Worm (Caenorhabditis elegans): ENCODE measurements around the gene R13H4.6.

R13H4.6 gene

ce11 chrV:11844828-11845227, 18.1 kb upstream of the R13H4.6 start (continued):
- no peak for TF ChIP-seq pax-3 (tag; optimal IDR thresholded peaks at IDR 0.05)
- TF ChIP-seq fkh-8 (tag; optimal IDR thresholded peaks at IDR 0.05), result no peak
- TF ChIP-seq Y116A8C.19 (tag; optimal IDR thresholded peaks at IDR 0.05; ENCODE audit: borderline replicate concordance), result no peak
- TF ChIP-seq fos-1 (tag; optimal IDR thresholded peaks at IDR 0.05), result peak; percentile 5
- no peak for TF ChIP-seq pag-3 (tag; optimal IDR thresholded peaks at IDR 0.05; ENCODE audit: borderline replicate concordance, insufficient read depth)
- TF ChIP-seq ces-1 (GFP tag; optimal IDR thresholded peaks at IDR 0.05), result no peak
- TF ChIP-seq fkh-10 (GFP tag; optimal IDR thresholded peaks at IDR 0.05), result no peak
- no peak for TF ChIP-seq unc-98 (GFP tag; IDR thresholded peaks at IDR 0.05)
- TF ChIP-seq lin-35 (GFP tag; optimal IDR thresholded peaks at IDR 0.05), result peak; percentile 38 to 43
- TF ChIP-seq mep-1 (tag; optimal IDR thresholded peaks at IDR 0.05), result peak; percentile 60
- TF ChIP-seq nhr-12 (tag; optimal IDR thresholded peaks at IDR 0.05), result no peak
- peak in 1 of 2 experiments; percentile 8 for TF ChIP-seq lsy-2 (tag; optimal IDR thresholded peaks at IDR 0.05)
- peak; percentile 17 for TF ChIP-seq swsn-7 (tag; optimal IDR thresholded peaks at IDR 0.05)
- peak; percentile 38 for TF ChIP-seq snpc-4 (tag; optimal IDR thresholded peaks at IDR 0.05)
- TF ChIP-seq ama-1 (optimal IDR thresholded peaks at IDR 0.05), result no peak
- no peak for TF ChIP-seq nhr-11 (tag; optimal IDR thresholded peaks at IDR 0.05)
- peak; percentile 37 for TF ChIP-seq snu-23 (GFP tag; optimal IDR thresholded peaks at IDR 0.05)
- no peak for TF ChIP-seq unc-86 (tag; optimal IDR thresholded peaks at IDR 0.05)
- TF ChIP-seq nhr-77 (tag; optimal IDR thresholded peaks at IDR 0.05), result no peak
- no peak for TF ChIP-seq F16B12.6 (tag; optimal IDR thresholded peaks at IDR 0.05)
- TF ChIP-seq nhr-20 (tag; optimal IDR thresholded peaks at IDR 0.05), result peak; percentile 11
- no peak for TF ChIP-seq lir-3 (tag; optimal IDR thresholded peaks at IDR 0.05; ENCODE audit: poor library complexity)
- no peak for TF ChIP-seq nhr-237 (tag; optimal IDR thresholded peaks at IDR 0.05)
- TF ChIP-seq ceh-8 (GFP tag; optimal IDR thresholded peaks at IDR 0.05), result no peak
- no peak for TF ChIP-seq dpl-1 (GFP tag; optimal IDR thresholded peaks at IDR 0.05)
- TF ChIP-seq dsc-1 (tag; optimal IDR thresholded peaks at IDR 0.05), result no peak
- TF ChIP-seq ceh-88 (GFP tag; IDR thresholded peaks at IDR 0.05), result no peak
- no peak for TF ChIP-seq hlh-17 (GFP tag; optimal IDR thresholded peaks at IDR 0.05; ENCODE audit: borderline replicate concordance)
- no peak for TF ChIP-seq egl-13 (tag; optimal IDR thresholded peaks at IDR 0.05)
- no peak for TF ChIP-seq ceh-90 (tag; optimal IDR thresholded peaks at IDR 0.05)
- no peak for TF ChIP-seq zip-4 (GFP tag; optimal IDR thresholded peaks at IDR 0.05)
- no peak for TF ChIP-seq nhr-84 (tag; optimal IDR thresholded peaks at IDR 0.05)
- TF ChIP-seq nhr-28 (tag; optimal IDR thresholded peaks at IDR 0.05), result no peak
- no peak for TF ChIP-seq hlh-4 (tag; optimal IDR thresholded peaks at IDR 0.05)
- TF ChIP-seq ceh-63 (GFP tag; optimal IDR thresholded peaks at IDR 0.05), result no peak
- no peak for TF ChIP-seq xbp-1 (tag; optimal IDR thresholded peaks at IDR 0.05)
- TF ChIP-seq mdl-1 (tag; optimal IDR thresholded peaks at IDR 0.05), result peak in 1 of 2 experiments; percentile 7
- TF ChIP-seq skn-1 (tag; optimal IDR thresholded peaks at IDR 0.05), result peak; percentile 59
- TF ChIP-seq blmp-1 (tag; optimal IDR thresholded peaks at IDR 0.05), result peak; percentile 60
- no peak for TF ChIP-seq nhr-76 (tag; optimal IDR thresholded peaks at IDR 0.05)
- TF ChIP-seq lin-13 (GFP tag; optimal IDR thresholded peaks at IDR 0.05), result no peak
- no peak for TF ChIP-seq elt-3 (tag; optimal IDR thresholded peaks at IDR 0.05)
- 0 out of 2 replicates have a peak, but pooled peaks have one; percentile 8 for TF ChIP-seq mab-9 (GFP tag; IDR thresholded peaks at IDR 0.05)
- no peak for TF ChIP-seq mef-2 (tag; optimal IDR thresholded peaks at IDR 0.05)
- no peak for TF ChIP-seq vab-15 (tag; optimal IDR thresholded peaks at IDR 0.05)
- no peak for TF ChIP-seq ets-5 (GFP tag; IDR thresholded peaks at IDR 0.05)
- no peak for TF ChIP-seq aha-1 (tag; optimal IDR thresholded peaks at IDR 0.05)
- no peak for TF ChIP-seq elt-2 (tag; optimal IDR thresholded peaks at IDR 0.05)
- TF ChIP-seq ceh-82 (tag; optimal IDR thresholded peaks at IDR 0.05), result peak in 1 of 3 experiments; percentile 31
- no peak for TF ChIP-seq zag-1 (tag; optimal IDR thresholded peaks at IDR 0.05)
- TF ChIP-seq tbx-2 (tag; optimal IDR thresholded peaks at IDR 0.05), result no peak
- no peak for TF ChIP-seq nhr-19 (GFP tag; conservative IDR thresholded peaks at IDR 0.05)
- no peak for TF ChIP-seq unc-30 (tag; optimal IDR thresholded peaks at IDR 0.05)
- no peak for TF ChIP-seq C04F5.9 (tag; optimal IDR thresholded peaks at IDR 0.05)
